Worm (Caenorhabditis elegans): ENCODE measurements around the gene M110.9.

DNA sequence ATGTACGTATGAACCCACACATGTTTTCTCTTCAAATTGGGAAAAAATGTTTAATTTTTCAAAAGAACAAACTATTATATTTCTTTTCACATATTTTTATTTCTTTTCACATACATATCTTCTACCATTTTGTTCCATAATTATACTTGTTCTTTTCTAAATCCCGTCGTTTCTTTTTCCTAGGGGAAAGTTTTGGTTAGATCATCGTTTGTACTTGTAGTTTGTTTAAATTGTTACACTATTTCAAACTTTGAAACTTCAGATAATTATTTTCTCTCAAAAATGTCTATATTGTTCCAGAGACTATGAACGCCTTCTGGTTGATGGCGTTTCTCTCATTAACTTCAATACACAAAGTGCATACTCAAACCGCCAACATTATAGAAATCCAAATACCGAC, 24.9 kb downstream of the M110.9 start, which contains the start of gene F35C11.7:
- TF ChIP-seq nhr-76 (tag; optimal IDR thresholded peaks at IDR 0.05) (no peak), lin-15B (tag; optimal IDR thresholded peaks at IDR 0.05) (no peak), unc-62 (GFP tag; optimal IDR thresholded peaks at IDR 0.05) (no peak), ceh-8 (GFP tag; optimal IDR thresholded peaks at IDR 0.05) (no peak), unc-86 (tag; optimal IDR thresholded peaks at IDR 0.05) (no peak), blmp-1 (tag; optimal IDR thresholded peaks at IDR 0.05) (no peak), lin-35 (GFP tag; optimal IDR thresholded peaks at IDR 0.05) (no peak), ets-5 (GFP tag; IDR thresholded peaks at IDR 0.05) (no peak), efl-1 (optimal IDR thresholded peaks at IDR 0.05) (no peak), efl-1 (GFP tag; optimal IDR thresholded peaks at IDR 0.05 in 1 of 2) (no peak), fos-1 (tag; optimal IDR thresholded peaks at IDR 0.05) (no peak), lin-39 (tag; optimal IDR thresholded peaks at IDR 0.05) (no peak)

Measured in whole organism, L1 larva.